Worm (Caenorhabditis elegans) whole organism, L1 larva: ENCODE measurements around the gene srx-21.

Source experiments
- C34B4.2 ChIP-seq: sonication (generic microtip); optimal IDR thresholded peaks from 2 replicates; lab custom pipeline; 2017; ENCODE audit warnings: mild to moderate bottlenecking, missing genetic modification characterization, missing compliant biosample characterization
- blmp-1 ChIP-seq: fragments of 150-350 bp; optimal IDR thresholded peaks from 2 replicates; lab custom pipeline; 2014; ENCODE audit warnings: missing biosample characterization, missing genetic modification characterization
- dpl-1 ChIP-seq, 3 experiments: fragments of 150-350 bp in 2 of 3; sonication (generic microtip) in 1 of 3; optimal IDR thresholded peaks; 2 replicates each; lab custom pipeline; 2014 to 2017; ENCODE audit warnings: missing biosample characterization in 3 of 3, missing genetic modification characterization in 3 of 3, missing genetic modification reagents in 3 of 3
- efl-1 ChIP-seq, 4 experiments: fragments of 150-350 bp; optimal IDR thresholded peaks in 3 of 4; peaks in 1 of 4; 1 replicate in 1 of 4; 2 replicates in 3 of 4; lab custom pipeline; 2014; ENCODE audit warnings: missing biosample characterization in 2 of 4, missing genetic modification characterization in 2 of 4, missing genetic modification reagents in 2 of 4
- elt-2 ChIP-seq: sonication (generic microtip); optimal IDR thresholded peaks from 2 replicates; lab custom pipeline; 2016; ENCODE audit warnings: missing genetic modification characterization, mild to moderate bottlenecking, inconsistent platforms, missing compliant biosample characterization, missing genetic modification reagents
- ets-5 ChIP-seq: fragments of 200-800 bp; sonication (Bioruptor generic); IDR thresholded peaks from 2 replicates; pipeline ENCODE4 v1.3.6; 2022; ENCODE audit warnings: missing genetic modification characterization, missing compliant biosample characterization
- fkh-10 ChIP-seq: sonication (generic microtip); optimal IDR thresholded peaks from 2 replicates; lab custom pipeline; 2017; ENCODE audit warnings: missing biosample characterization, missing genetic modification reagents, missing genetic modification characterization
- fkh-8 ChIP-seq: sonication (generic microtip); optimal IDR thresholded peaks from 2 replicates; lab custom pipeline; 2016; ENCODE audit warnings: mild to moderate bottlenecking, missing genetic modification characterization, missing compliant biosample characterization
- hlh-17 ChIP-seq: fragments of 200-800 bp; sonication (Bioruptor generic); optimal IDR thresholded peaks from 2 replicates; lab custom pipeline; 2018; ENCODE audit warnings: missing genetic modification characterization, mild to moderate bottlenecking, missing compliant biosample characterization, moderate library complexity, borderline replicate concordance
- hpl-2 ChIP-seq: fragments of 150-350 bp; optimal IDR thresholded peaks from 2 replicates; lab custom pipeline; 2014; ENCODE audit warnings: missing biosample characterization, missing genetic modification reagents, missing genetic modification characterization
- irx-1 ChIP-seq: sonication (generic microtip); optimal IDR thresholded peaks from 2 replicates; lab custom pipeline; 2016; ENCODE audit warnings: missing genetic modification characterization, missing compliant biosample characterization
- jun-1 ChIP-seq: fragments of 150-350 bp; optimal IDR thresholded peaks from 2 replicates; lab custom pipeline; 2014; ENCODE audit warnings: missing biosample characterization, missing genetic modification reagents, missing genetic modification characterization
- lin-13 ChIP-seq: fragments of 150-350 bp; optimal IDR thresholded peaks from 2 replicates; lab custom pipeline; 2014; ENCODE audit warnings: missing biosample characterization, missing genetic modification reagents, missing genetic modification characterization
- lin-14 ChIP-seq: fragments of 200-800 bp; sonication (Bioruptor generic); optimal IDR thresholded peaks from 2 replicates; lab custom pipeline; 2018; ENCODE audit warnings: mild to moderate bottlenecking, missing genetic modification characterization, moderate library complexity, missing compliant biosample characterization
- lin-15B ChIP-seq: fragments of 150-350 bp; sonication (generic microtip); optimal IDR thresholded peaks from 3 replicates; lab custom pipeline; 2014; ENCODE audit warnings: missing biosample characterization, missing genetic modification characterization
- lir-3 ChIP-seq: sonication (generic microtip); optimal IDR thresholded peaks from 2 replicates; lab custom pipeline; 2016; ENCODE audit warnings: mild to moderate bottlenecking, missing genetic modification characterization, moderate library complexity, missing compliant biosample characterization; ENCODE audit not compliant: poor library complexity
- lsy-2 ChIP-seq, 2 experiments: fragments of 150-350 bp; optimal IDR thresholded peaks; 2 replicates each; lab custom pipeline; 2014; ENCODE audit warnings: missing biosample characterization in 2 of 2, missing genetic modification characterization in 2 of 2
- nhr-19 ChIP-seq: fragments of 200-800 bp; sonication (Bioruptor generic); conservative IDR thresholded peaks from 2 replicates; pipeline ENCODE4 v1.3.6; 2022; ENCODE audit warnings: missing genetic modification characterization, missing compliant biosample characterization
- nhr-237 ChIP-seq: fragments of 150-350 bp; optimal IDR thresholded peaks from 2 replicates; lab custom pipeline; 2014; ENCODE audit warnings: missing biosample characterization, missing genetic modification characterization
- nhr-77 ChIP-seq: fragments of 150-350 bp; optimal IDR thresholded peaks from 2 replicates; lab custom pipeline; 2014; ENCODE audit warnings: missing biosample characterization, missing genetic modification characterization
- nhr-90 ChIP-seq: sonication (generic microtip); optimal IDR thresholded peaks from 2 replicates; lab custom pipeline; 2016; ENCODE audit warnings: mild to moderate bottlenecking, missing genetic modification characterization, missing compliant biosample characterization; ENCODE audit not compliant: poor library complexity
- pqm-1 ChIP-seq: sonication (generic microtip); optimal IDR thresholded peaks from 3 replicates; lab custom pipeline; 2017; ENCODE audit warnings: missing biosample characterization, missing genetic modification characterization
- snpc-4 ChIP-seq: fragments of 150-350 bp; optimal IDR thresholded peaks from 2 replicates; lab custom pipeline; 2014; ENCODE audit warnings: missing biosample characterization, missing genetic modification characterization
- sox-4 ChIP-seq: sonication (generic microtip); optimal IDR thresholded peaks from 2 replicates; lab custom pipeline; 2016; ENCODE audit warnings: missing genetic modification characterization, missing compliant biosample characterization
- sptf-1 ChIP-seq: fragments of 150-350 bp; optimal IDR thresholded peaks from 2 replicates; lab custom pipeline; 2014; ENCODE audit warnings: missing biosample characterization, missing genetic modification characterization
- swsn-7 ChIP-seq: sonication (generic microtip); optimal IDR thresholded peaks from 2 replicates; lab custom pipeline; 2016; ENCODE audit warnings: missing genetic modification characterization, missing compliant biosample characterization
- tlp-1 ChIP-seq: fragments of 150-350 bp; optimal IDR thresholded peaks from 2 replicates; lab custom pipeline; 2014; ENCODE audit warnings: missing biosample characterization, missing genetic modification characterization
- unc-30 ChIP-seq: sonication (generic microtip); optimal IDR thresholded peaks from 2 replicates; lab custom pipeline; 2017; ENCODE audit warnings: missing biosample characterization, missing genetic modification characterization
- vab-15 ChIP-seq: sonication (generic microtip); optimal IDR thresholded peaks from 2 replicates; lab custom pipeline; 2017; ENCODE audit warnings: missing genotype, mild to moderate bottlenecking, missing genetic modification characterization, missing compliant biosample characterization
- ztf-11 ChIP-seq, 2 experiments: sonication (generic microtip); optimal IDR thresholded peaks; 2 replicates each; lab custom pipeline; 2016 to 2017; ENCODE audit warnings: missing genetic modification characterization in 2 of 2, missing biosample characterization in 1 of 2, missing compliant biosample characterization in 1 of 2

srx-21 gene

DNA sequence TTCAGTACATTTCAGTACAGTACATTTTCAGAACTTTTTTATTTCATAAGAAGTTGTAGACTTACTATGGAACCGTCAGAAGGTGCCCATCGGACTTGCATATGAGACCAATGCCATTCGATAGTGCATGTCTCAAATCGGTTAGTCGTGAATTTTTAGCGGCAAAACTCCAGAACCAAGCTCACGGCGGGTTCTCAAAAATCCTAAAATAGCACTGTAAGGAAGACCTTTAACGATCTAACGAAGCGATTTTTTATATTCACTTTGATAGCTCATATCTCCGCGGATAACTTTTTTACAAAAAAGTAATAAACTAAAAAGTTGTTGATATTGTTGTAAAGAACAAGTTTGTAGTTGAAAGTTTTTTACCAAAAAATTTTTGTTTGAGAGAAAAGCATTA, 2.6 kb upstream of the srx-21 start, which contains the start of gene sru-25:
TSS of gene sru-25 (minus strand) at position 101 of the 400 bp plus-strand sequence.
- no peak for TF ChIP-seq lsy-2 (tag; optimal IDR thresholded peaks at IDR 0.05; lab: Kevin White, UChicago)
- no peak for TF ChIP-seq pqm-1 (tag; lab: Kevin White, UChicago)
- TF ChIP-seq sptf-1 (tag; lab: Kevin White, UChicago) = no peak
- TF ChIP-seq lin-13 = no peak
- no peak for TF ChIP-seq nhr-237 (tag; lab: Kevin White, UChicago)
- TF ChIP-seq lir-3 = no peak
- TF ChIP-seq hlh-17 (GFP tag; lab: Kevin White, UChicago) = no peak
- TF ChIP-seq blmp-1 (tag; lab: Kevin White, UChicago) = no peak
- no peak for TF ChIP-seq C34B4.2 (tag; lab: Kevin White, UChicago)
- no peak for TF ChIP-seq irx-1
- TF ChIP-seq vab-15 (tag; lab: Kevin White, UChicago) = no peak
- TF ChIP-seq lin-15B = no peak
- no peak for TF ChIP-seq unc-30 (tag; lab: Kevin White, UChicago)
- no peak for TF ChIP-seq tlp-1 (tag; lab: Kevin White, UChicago)
- TF ChIP-seq nhr-19 (GFP tag; lab: Robert Waterston, UW) = no peak
- no peak for TF ChIP-seq hpl-2 (GFP tag; lab: Kevin White, UChicago)
- no peak for TF ChIP-seq swsn-7 (tag; lab: Kevin White, UChicago)
- no peak for TF ChIP-seq jun-1
- TF ChIP-seq nhr-90 (tag; lab: Kevin White, UChicago) = no peak

DNA sequence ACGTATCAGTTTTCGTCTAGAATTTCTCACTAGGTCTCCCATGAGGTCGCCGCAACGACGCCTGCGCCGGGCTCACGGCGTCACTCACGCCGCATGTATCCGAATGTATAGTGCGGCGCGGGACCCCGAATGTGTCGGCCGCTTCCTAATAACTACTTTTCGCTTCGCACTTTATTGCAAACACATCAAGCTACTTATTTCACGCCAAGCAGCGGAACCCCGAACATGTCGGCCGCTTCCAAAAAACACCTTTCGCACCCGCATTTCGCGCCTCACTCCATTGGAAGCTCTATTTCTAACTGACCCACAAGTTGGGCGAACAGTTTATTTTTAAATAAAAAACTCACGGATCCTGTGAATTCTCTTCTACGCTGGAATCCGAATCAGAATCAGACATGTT, 744 bp upstream of the srx-21 start:
- no peak for TF ChIP-seq lin-14 (GFP tag; lab: Kevin White, UChicago)
- TF ChIP-seq snpc-4 (tag; lab: Kevin White, UChicago) = peak; percentile 27

DNA sequence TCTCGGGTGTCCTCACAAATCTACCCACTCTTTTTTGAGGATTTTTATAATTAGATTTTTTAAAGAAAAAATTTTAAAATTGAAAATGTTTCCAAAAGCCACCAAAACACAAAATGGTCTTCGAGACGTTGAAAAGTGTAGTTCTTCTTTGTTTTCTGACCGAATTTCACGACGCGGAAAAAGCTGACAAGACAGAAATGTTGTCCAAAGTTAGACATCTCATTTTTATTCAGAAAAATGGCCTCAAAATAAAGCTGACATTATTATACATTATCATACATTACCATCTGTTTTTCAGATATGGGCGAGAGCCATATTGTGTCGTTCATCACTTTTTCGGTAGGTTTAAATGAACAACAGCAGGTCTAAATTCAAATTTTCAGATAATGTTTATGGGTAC, 2.8 kb downstream of the srx-21 start, which contains the start of gene srx-22:
TSS of gene srx-22 (plus strand) at position 301 of the 400 bp plus-strand sequence.
- TF ChIP-seq efl-1 (optimal IDR thresholded peaks at IDR 0.05; lab: Kevin White, UChicago) = no peak
- peak in 1 of 2 experiments; percentile 65 for TF ChIP-seq efl-1 (GFP tag; optimal IDR thresholded peaks at IDR 0.05 in 1 of 2; lab: Kevin White, UChicago)
- no peak for TF ChIP-seq nhr-77 (tag; lab: Kevin White, UChicago)
- TF ChIP-seq ztf-11 (tag; optimal IDR thresholded peaks at IDR 0.05; lab: Kevin White, UChicago) = no peak

DNA sequence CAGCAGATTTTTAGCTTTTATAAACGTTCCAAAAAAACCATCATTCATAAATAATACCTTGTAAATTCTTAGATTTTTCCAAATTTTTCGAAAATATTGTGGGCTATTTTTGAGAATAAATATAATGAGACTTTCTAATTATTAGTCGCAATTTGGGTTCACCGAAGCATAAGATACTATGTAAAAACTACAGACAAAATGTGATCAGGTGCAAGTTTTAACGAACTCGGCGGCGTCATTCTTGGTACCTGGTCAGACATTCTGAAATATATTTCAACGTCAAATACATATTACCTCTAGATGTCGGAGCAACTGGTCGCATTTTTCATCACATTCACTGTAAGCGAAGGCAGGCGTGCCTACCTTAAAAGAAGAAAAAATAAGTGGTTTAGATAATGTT, 5.2 kb downstream of the srx-21 start, which contains the start of gene srx-23:
TSS of gene srx-23 (plus strand) at position 301 of the 400 bp plus-strand sequence.
- TF ChIP-seq vab-15 (tag; lab: Kevin White, UChicago) (no peak), fkh-8 (tag; lab: Kevin White, UChicago) (peak; percentile 49), sox-4 (tag; lab: Kevin White, UChicago) (peak; percentile 56)

DNA sequence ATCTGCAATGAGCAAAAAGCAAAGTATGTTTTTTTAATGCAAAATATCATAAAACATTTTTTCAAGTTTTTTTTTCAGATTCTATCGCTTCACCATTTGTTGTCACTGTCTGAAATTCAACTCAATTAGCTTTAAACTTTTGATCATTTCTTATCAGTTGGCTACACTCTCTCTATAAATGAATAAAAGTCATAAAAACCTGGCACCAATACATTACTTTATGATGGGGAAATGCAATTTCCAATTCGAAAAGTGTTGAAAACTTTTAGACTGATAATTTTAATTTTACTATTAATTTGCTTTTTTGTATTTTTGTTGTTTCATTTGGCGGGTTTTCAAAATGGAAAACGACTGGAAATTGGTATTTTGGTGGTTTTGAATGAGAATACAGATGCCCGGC, 7.0 kb downstream of the srx-21 start, which contains the start of gene F31F4.1:
TSS of gene F31F4.1 (plus strand) at position 203 of the 400 bp plus-strand sequence.
- TF ChIP-seq dpl-1 (GFP tag; optimal IDR thresholded peaks at IDR 0.05; lab: Kevin White, UChicago) (no peak), efl-1 (optimal IDR thresholded peaks at IDR 0.05; lab: Kevin White, UChicago) (no peak), efl-1 (GFP tag; optimal IDR thresholded peaks at IDR 0.05 in 1 of 2; lab: Kevin White, UChicago) (peak in 1 of 2 experiments; percentile 15), elt-2 (tag; lab: Kevin White, UChicago) (peak; percentile 33), ets-5 (GFP tag; lab: Robert Waterston, UW) (no peak)

DNA sequence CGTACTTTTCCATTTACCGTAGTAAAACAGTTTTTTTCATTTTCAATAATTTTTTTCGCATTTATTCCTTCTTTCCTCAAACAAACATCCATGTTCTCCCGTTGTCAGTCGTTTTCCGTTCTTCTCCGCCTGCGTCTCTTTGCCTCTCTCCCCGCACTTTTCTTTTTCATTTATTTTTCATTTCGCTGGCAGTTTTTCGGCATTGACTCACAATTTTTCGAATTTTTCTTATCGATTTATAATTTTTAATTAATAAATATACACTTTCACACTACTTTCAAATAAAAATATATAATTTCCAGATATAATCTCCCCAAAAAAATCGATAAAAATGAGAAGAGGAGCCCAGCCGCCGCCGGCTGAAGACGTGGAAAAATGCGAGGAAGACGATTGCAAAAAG, 10.6 kb downstream of the srx-21 start, which contains the start of gene H25P19.1:
TSS of gene H25P19.1 (plus strand) at position 301 of the 400 bp plus-strand sequence.
- TF ChIP-seq fkh-10 = no peak
- peak; percentile 66 for TF ChIP-seq blmp-1 (tag; lab: Kevin White, UChicago)
